Worm (Caenorhabditis elegans) whole organism, L3 larva: ENCODE results near the gene H11E01.3.

Experiments used
- aly-2 ChIP-seq: fragments of 150-350 bp; optimal IDR thresholded peaks from 2 replicates; lab custom pipeline; 2014; ENCODE audit warnings: missing biosample characterization, missing genetic modification characterization
- ama-1 ChIP-seq: fragments of 150-350 bp; optimal IDR thresholded peaks from 2 replicates; lab custom pipeline; 2018
- ceh-28 ChIP-seq: fragments of 150-350 bp; optimal IDR thresholded peaks from 2 replicates; lab custom pipeline; 2014; ENCODE audit warnings: missing biosample characterization, missing genetic modification reagents, missing genetic modification characterization
- ceh-82 ChIP-seq: fragments of 150-350 bp; optimal IDR thresholded peaks from 2 replicates; lab custom pipeline; 2014; ENCODE audit warnings: missing biosample characterization, missing genetic modification characterization
- elt-3 ChIP-seq, 3 experiments: fragments of 150-350 bp in 1 of 3; sonication (generic microtip) in 2 of 3; optimal IDR thresholded peaks; 2 replicates in 2 of 3; 4 replicates in 1 of 3; lab custom pipeline; 2014 to 2017; ENCODE audit warnings: missing biosample characterization in 3 of 3, missing genetic modification characterization in 3 of 3
- lin-39 ChIP-seq: fragments of 150-350 bp; optimal IDR thresholded peaks from 2 replicates; lab custom pipeline; 2018; ENCODE audit warnings: missing biosample characterization, missing genetic modification reagents, missing genetic modification characterization
- pha-4 ChIP-seq: fragments of 150-350 bp; optimal IDR thresholded peaks from 2 replicates; lab custom pipeline; 2014; ENCODE audit warnings: missing biosample characterization, missing genetic modification reagents, missing genetic modification characterization
- zag-1 ChIP-seq: fragments of 150-350 bp; optimal IDR thresholded peaks from 2 replicates; lab custom pipeline; 2014; ENCODE audit warnings: missing biosample characterization, missing genetic modification characterization
- ztf-11 ChIP-seq: fragments of 150-350 bp; optimal IDR thresholded peaks from 2 replicates; lab custom pipeline; 2014; ENCODE audit warnings: missing biosample characterization, missing genetic modification characterization

- TF ChIP-seq ceh-28 (tag; lab: Kevin White, UChicago) = no peak
- no peak for TF ChIP-seq elt-3 (tag; optimal IDR thresholded peaks at IDR 0.05; lab: Kevin White, UChicago)
- TF ChIP-seq aly-2 (tag; lab: Kevin White, UChicago) = no peak
- TF ChIP-seq lin-39 = no peak
- no peak for TF ChIP-seq ceh-82 (tag; lab: Kevin White, UChicago)
- no peak for TF ChIP-seq zag-1 (tag; lab: Kevin White, UChicago)
- no peak for TF ChIP-seq ztf-11 (tag; lab: Kevin White, UChicago)
- no peak for TF ChIP-seq ama-1
- TF ChIP-seq pha-4 (tag; lab: Kevin White, UChicago) = no peak
Measured at ce11 chrX:1587082-1587481, 17.6 kb upstream of the H11E01.3 start.
